Fruit fly (Drosophila melanogaster) whole organism, wandering third instar larva: ENCODE measurements around the gene colt.

Source experiments
- Abd-B ChIP-seq: fragments of >200 bp; optimal IDR thresholded peaks from 2 replicates; lab custom pipeline; 2017; ENCODE audit warnings: missing biosample characterization, missing genetic modification characterization
- CG9705 ChIP-seq: fragments of 200-800 bp; sonication (Bioruptor generic); optimal IDR thresholded peaks from 2 replicates; lab custom pipeline; 2018; ENCODE audit warnings: missing biosample characterization, mild to moderate bottlenecking, missing genetic modification characterization
- CrebA ChIP-seq: fragments of 200-800 bp; sonication (Bioruptor generic); optimal IDR thresholded peaks from 2 replicates; lab custom pipeline; 2016; ENCODE audit warnings: missing biosample characterization, mild to moderate bottlenecking, missing genetic modification characterization, borderline replicate concordance
- Dfd ChIP-seq: fragments of >200 bp; optimal IDR thresholded peaks from 2 replicates; lab custom pipeline; 2017; ENCODE audit warnings: missing biosample characterization, missing genetic modification characterization
- Dif ChIP-seq: fragments of 200-275, 200-300 bp; sonication (Bioruptor generic); optimal IDR thresholded peaks from 2 replicates; lab custom pipeline; 2018; ENCODE audit warnings: missing biosample characterization, missing genetic modification characterization; ENCODE audit not compliant: partially characterized antibody
- HLH106 ChIP-seq: fragments of 200-800 bp; optimal IDR thresholded peaks from 3 replicates; lab custom pipeline; 2019; ENCODE audit warnings: missing biosample characterization, mild to moderate bottlenecking, missing genetic modification characterization, moderate library complexity
- Hnf4 ChIP-seq: fragments of 200-800 bp; sonication (Bioruptor generic); optimal IDR thresholded peaks from 2 replicates; lab custom pipeline; 2016; ENCODE audit warnings: missing biosample characterization, mild to moderate bottlenecking, missing genetic modification characterization
- Hr83 ChIP-seq: fragments of 200-300 bp; sonication (Bioruptor generic); optimal IDR thresholded peaks from 2 replicates; lab custom pipeline; 2016; ENCODE audit warnings: missing biosample characterization, mild to moderate bottlenecking, missing genetic modification characterization, moderate library complexity; ENCODE audit not compliant: poor library complexity, severe bottlenecking
- Jra ChIP-seq: sonication (Bioruptor generic); optimal IDR thresholded peaks from 2 replicates; lab custom pipeline; 2016; ENCODE audit warnings: missing biosample characterization, missing genetic modification characterization
- Mio ChIP-seq: sonication (Bioruptor generic); optimal IDR thresholded peaks from 2 replicates; lab custom pipeline; 2016; ENCODE audit warnings: missing biosample characterization, missing genetic modification characterization
- N ChIP-seq: fragments of >200 bp; optimal IDR thresholded peaks from 2 replicates; lab custom pipeline; 2018; ENCODE audit warnings: missing biosample characterization, missing external identifiers, missing genetic modification characterization
- OdsH ChIP-seq: fragments of 200-800 bp; sonication (Bioruptor generic); optimal IDR thresholded peaks from 2 replicates; lab custom pipeline; 2016; ENCODE audit warnings: missing biosample characterization, mild to moderate bottlenecking, missing genetic modification characterization
- Rel ChIP-seq, 2 experiments: fragments of 200-800 bp; sonication (Bioruptor generic) in 1 of 2; optimal IDR thresholded peaks; 2 replicates in 1 of 2; 3 replicates in 1 of 2; lab custom pipeline; 2016 to 2019; ENCODE audit warnings: mild to moderate bottlenecking in 2 of 2, missing biosample characterization in 2 of 2, missing genetic modification characterization in 2 of 2, moderate library complexity in 1 of 2
- Sp1 ChIP-seq: fragments of 200-800 bp; sonication (Bioruptor generic); optimal IDR thresholded peaks from 3 replicates; lab custom pipeline; 2019; ENCODE audit warnings: missing biosample characterization, mild to moderate bottlenecking, missing genetic modification characterization, moderate library complexity
- Vsx2 ChIP-seq: fragments of 200-300, 225-300 bp; sonication (Bioruptor generic); optimal IDR thresholded peaks from 2 replicates; lab custom pipeline; 2018; ENCODE audit warnings: missing biosample characterization, missing genetic modification characterization; ENCODE audit not compliant: partially characterized antibody
- br ChIP-seq: fragments of 200-800 bp; sonication (Bioruptor generic); optimal IDR thresholded peaks from 2 replicates; lab custom pipeline; 2016; ENCODE audit warnings: missing biosample characterization, missing genetic modification characterization
- brk ChIP-seq: fragments of 200-800 bp; sonication (Bioruptor generic); optimal IDR thresholded peaks from 2 replicates; lab custom pipeline; 2016; ENCODE audit warnings: missing biosample characterization, mild to moderate bottlenecking, missing genetic modification characterization
- dl ChIP-seq, 2 experiments: fragments of 175-275, 200-275 bp in 1 of 2; fragments of 200-275 bp in 1 of 2; sonication (Bioruptor generic); optimal IDR thresholded peaks; lab custom pipeline; 2018; ENCODE audit warnings: mild to moderate bottlenecking in 2 of 2, missing biosample characterization in 2 of 2, missing genetic modification characterization in 2 of 2, moderate library complexity in 2 of 2; ENCODE audit not compliant: partially characterized antibody in 2 of 2, insufficient read depth in 1 of 2
- dmrt93B ChIP-seq: fragments of 200-800 bp; sonication (Bioruptor generic); optimal IDR thresholded peaks from 2 replicates; lab custom pipeline; 2018; ENCODE audit warnings: missing biosample characterization, mild to moderate bottlenecking, missing genetic modification characterization
- ey ChIP-seq: fragments of 200-800 bp; sonication (Bioruptor generic); optimal IDR thresholded peaks from 2 replicates; lab custom pipeline; 2016; ENCODE audit warnings: missing biosample characterization, missing genetic modification characterization
- foxo ChIP-seq, 2 experiments: fragments of 200-800 bp; sonication (Bioruptor generic); optimal IDR thresholded peaks; 2 replicates in 1 of 2; 3 replicates in 1 of 2; lab custom pipeline; 2016 to 2017; ENCODE audit warnings: missing biosample characterization in 2 of 2, missing genetic modification characterization in 2 of 2
- h ChIP-seq: fragments of 200-800 bp; sonication (Bioruptor generic); optimal IDR thresholded peaks from 3 replicates; lab custom pipeline; 2016; ENCODE audit warnings: missing biosample characterization, mild to moderate bottlenecking, missing genetic modification characterization
- jim ChIP-seq: fragments of 175-275, 200-325 bp; sonication (Bioruptor generic); optimal IDR thresholded peaks from 2 replicates; lab custom pipeline; 2016; ENCODE audit warnings: missing biosample characterization, mild to moderate bottlenecking, missing genetic modification characterization
- lola ChIP-seq: fragments of >200 bp; optimal IDR thresholded peaks from 2 replicates; lab custom pipeline; 2017; ENCODE audit warnings: missing biosample characterization, missing genetic modification characterization
- pan ChIP-seq: fragments of >200 bp; optimal IDR thresholded peaks from 2 replicates; lab custom pipeline; 2017
- psq ChIP-seq: fragments of 200-800 bp; sonication (Bioruptor generic); optimal IDR thresholded peaks from 3 replicates; lab custom pipeline; 2017; ENCODE audit warnings: missing biosample characterization, mild to moderate bottlenecking, missing genetic modification characterization, moderate library complexity
- rgr ChIP-seq: fragments of 200-800 bp; sonication (Bioruptor generic); optimal IDR thresholded peaks from 3 replicates; lab custom pipeline; 2016; ENCODE audit warnings: missing biosample characterization, mild to moderate bottlenecking, missing genetic modification characterization
- sage ChIP-seq: fragments of 200-800 bp; sonication (Bioruptor generic); optimal IDR thresholded peaks from 2 replicates; lab custom pipeline; 2016; ENCODE audit warnings: missing biosample characterization, mild to moderate bottlenecking, missing genetic modification characterization
- sv ChIP-seq: fragments of 200-800 bp; sonication (Bioruptor generic); optimal IDR thresholded peaks from 3 replicates; lab custom pipeline; 2016; ENCODE audit warnings: missing biosample characterization, missing genetic modification characterization
- tai ChIP-seq: sonication (Bioruptor generic); optimal IDR thresholded peaks from 2 replicates; lab custom pipeline; 2016; ENCODE audit warnings: missing biosample characterization, missing genetic modification characterization
- woc ChIP-seq: sonication (Bioruptor generic); optimal IDR thresholded peaks from 2 replicates; lab custom pipeline; 2016; ENCODE audit warnings: missing biosample characterization, mild to moderate bottlenecking, missing genetic modification characterization

The colt gene

DNA sequence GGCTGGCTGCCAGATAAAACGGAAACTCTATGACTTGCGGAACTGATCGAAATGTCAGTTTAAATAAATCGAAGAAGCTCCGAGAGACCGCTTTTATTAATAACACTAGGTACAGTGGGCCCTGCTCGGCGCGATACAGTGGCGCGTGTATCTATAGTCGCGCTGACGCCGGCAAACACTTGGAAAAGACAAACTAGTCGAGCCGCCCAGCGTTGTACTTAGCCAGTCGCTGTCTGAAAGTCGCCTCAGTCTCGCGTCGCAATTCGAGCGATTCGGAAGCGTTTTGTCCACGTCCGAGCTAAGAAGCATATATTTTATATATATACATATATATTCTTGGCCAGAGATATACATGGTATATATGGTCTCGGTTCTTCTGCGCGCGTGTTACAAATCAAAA, 40.0 kb downstream of the colt start:
- TF ChIP-seq Jra (GFP tag; lab: Kevin White, UChicago) (no peak), brk (GFP tag; lab: Kevin White, UChicago) (no peak)

DNA sequence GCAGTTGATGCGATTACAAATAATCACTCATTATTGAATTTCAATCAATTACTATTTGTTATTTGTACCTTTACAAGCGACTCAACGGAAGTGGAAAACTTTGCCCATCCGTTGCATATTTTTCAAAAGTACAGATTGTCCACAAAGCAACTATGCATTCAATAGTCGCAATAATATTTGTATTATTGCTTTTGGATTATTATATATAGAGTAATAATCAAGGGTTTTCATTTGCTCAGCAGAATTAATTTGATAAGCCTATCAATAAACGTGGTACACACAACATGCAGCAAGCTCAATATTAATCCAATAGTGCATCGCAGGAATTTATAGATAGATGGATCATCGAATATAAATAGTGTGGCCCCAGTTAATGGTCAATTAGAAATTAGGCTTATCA, 41.3 kb downstream of the colt start:
- TF ChIP-seq CG9705 (GFP tag; lab: Kevin White, UChicago), result no peak
- no peak for TF ChIP-seq dmrt93B
- no peak for TF ChIP-seq sage
- no peak for TF ChIP-seq Vsx2 (GFP tag; lab: Kevin White, UChicago)
- TF ChIP-seq br (GFP tag; lab: Kevin White, UChicago), result no peak
- TF ChIP-seq Jra (GFP tag; lab: Kevin White, UChicago), result no peak
- TF ChIP-seq Abd-B, result no peak
- TF ChIP-seq Sp1 (GFP tag; lab: Kevin White, UChicago), result no peak
- TF ChIP-seq lola, result no peak
- TF ChIP-seq Rel (GFP tag; optimal IDR thresholded peaks at IDR 0.05; lab: Kevin White, UChicago), result no peak
- TF ChIP-seq Rel (tag; optimal IDR thresholded peaks at IDR 0.05; lab: Kevin White, UChicago), result no peak
- no peak for TF ChIP-seq dl (GFP tag; optimal IDR thresholded peaks at IDR 0.05; lab: Kevin White, UChicago; ENCODE audit: insufficient read depth in 1 of 2, partially characterized antibody in 2 of 2)
- no peak for TF ChIP-seq CrebA
- TF ChIP-seq psq (GFP tag; lab: Kevin White, UChicago), result no peak
- TF ChIP-seq Dfd (GFP tag; lab: Kevin White, UChicago), result no peak
- TF ChIP-seq HLH106 (tag; lab: Kevin White, UChicago), result no peak
- no peak for TF ChIP-seq sv
- no peak for TF ChIP-seq rgr (GFP tag; lab: Kevin White, UChicago)
- TF ChIP-seq Mio, result no peak
- no peak for TF ChIP-seq pan
- TF ChIP-seq h (GFP tag; lab: Kevin White, UChicago), result no peak

DNA sequence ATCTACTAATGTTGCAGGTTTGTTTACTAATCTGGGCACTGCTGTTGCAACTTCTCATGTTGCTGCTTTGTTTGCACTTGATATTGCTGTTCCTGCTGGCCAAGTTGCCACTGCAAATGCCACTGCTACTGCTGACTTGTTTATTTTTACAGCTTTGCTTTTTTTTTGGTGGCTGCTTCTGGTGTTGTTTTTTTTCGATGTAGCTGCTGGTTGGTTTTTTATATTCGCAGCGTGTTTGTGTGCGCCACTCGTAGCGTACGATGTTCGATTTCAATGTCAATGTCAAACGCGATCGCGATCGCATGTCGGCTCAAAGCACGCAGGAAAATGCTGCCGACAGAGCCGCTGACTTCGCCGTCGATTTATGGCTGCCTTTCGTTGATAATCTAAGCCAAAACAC, 42.1 kb downstream of the colt start:
- TF ChIP-seq dl (GFP tag; optimal IDR thresholded peaks at IDR 0.05; lab: Kevin White, UChicago; ENCODE audit: insufficient read depth in 1 of 2, partially characterized antibody in 2 of 2), result no peak
- TF ChIP-seq Hr83 (GFP tag; lab: Kevin White, UChicago), result no peak
- no peak for TF ChIP-seq h (GFP tag; lab: Kevin White, UChicago)
- no peak for TF ChIP-seq foxo (GFP tag; optimal IDR thresholded peaks at IDR 0.05; lab: Kevin White, UChicago)
- no peak for TF ChIP-seq N (GFP tag; lab: Kevin White, UChicago)
- no peak for TF ChIP-seq jim (GFP tag; lab: Kevin White, UChicago)

DNA sequence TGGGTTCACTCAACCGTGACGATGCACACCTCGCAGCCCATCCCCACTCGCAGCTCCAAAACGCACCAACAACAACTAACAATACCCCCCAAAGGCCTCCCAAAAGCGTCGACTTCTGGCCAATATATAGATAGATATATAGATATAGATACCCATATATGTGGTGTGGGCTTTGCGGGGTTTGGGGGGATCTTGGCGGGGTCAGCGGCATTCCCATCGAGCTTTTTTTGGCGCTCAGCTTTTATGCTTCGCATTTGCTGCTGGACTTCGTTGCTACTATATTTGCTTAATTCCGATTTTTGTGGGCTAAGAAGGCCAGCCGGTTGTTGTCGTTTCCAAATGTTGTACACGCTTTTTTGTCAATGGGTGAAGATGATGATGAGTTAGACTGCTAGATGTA, 42.5 kb downstream of the colt start:
- no peak for TF ChIP-seq sage
- TF ChIP-seq Dif (GFP tag; lab: Kevin White, UChicago), result no peak
- no peak for TF ChIP-seq Dfd (GFP tag; lab: Kevin White, UChicago)
- TF ChIP-seq Hnf4, result no peak
- no peak for TF ChIP-seq brk (GFP tag; lab: Kevin White, UChicago)
- no peak for TF ChIP-seq jim (GFP tag; lab: Kevin White, UChicago)
- TF ChIP-seq Mio, result no peak
- no peak for TF ChIP-seq lola
- TF ChIP-seq tai (GFP tag; lab: Kevin White, UChicago), result no peak
- TF ChIP-seq Hr83 (GFP tag; lab: Kevin White, UChicago), result no peak
- no peak for TF ChIP-seq h (GFP tag; lab: Kevin White, UChicago)
- no peak for TF ChIP-seq OdsH (GFP tag; lab: Kevin White, UChicago)
- TF ChIP-seq CrebA, result no peak
- TF ChIP-seq Sp1 (GFP tag; lab: Kevin White, UChicago), result no peak

DNA sequence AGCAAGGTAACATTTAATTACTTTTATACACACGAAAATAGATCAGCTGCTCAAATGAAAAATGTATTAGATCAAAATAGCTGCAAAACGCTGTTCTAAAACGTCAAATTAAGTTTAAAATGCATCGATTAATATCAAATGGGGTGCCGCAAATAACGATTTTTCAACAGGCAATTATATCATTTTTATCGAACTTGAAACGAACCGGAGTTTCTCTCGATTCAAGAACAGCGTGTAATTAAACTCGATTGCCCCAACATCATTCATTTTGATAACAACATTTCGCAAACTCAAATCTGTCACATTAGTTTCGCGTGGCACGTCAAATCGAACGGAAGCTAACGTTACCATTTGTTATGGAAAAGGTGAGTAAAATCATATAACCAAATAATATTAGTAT, 44.5 kb downstream of the colt start, which contains the start of gene CG31689:
Gene CG31689 (plus strand): TSS at position 301 of the 400 bp plus-strand sequence.
- TF ChIP-seq CrebA, result no peak
- TF ChIP-seq dl (GFP tag; optimal IDR thresholded peaks at IDR 0.05; lab: Kevin White, UChicago; ENCODE audit: insufficient read depth in 1 of 2, partially characterized antibody in 2 of 2), result no peak
- no peak for TF ChIP-seq psq (GFP tag; lab: Kevin White, UChicago)
- TF ChIP-seq ey, result no peak
- TF ChIP-seq woc (GFP tag; lab: Kevin White, UChicago), result no peak
- no peak for TF ChIP-seq lola
- TF ChIP-seq pan, result no peak
- TF ChIP-seq tai (GFP tag; lab: Kevin White, UChicago), result no peak
- no peak for TF ChIP-seq h (GFP tag; lab: Kevin White, UChicago)
- no peak for TF ChIP-seq Mio
- no peak for TF ChIP-seq Dfd (GFP tag; lab: Kevin White, UChicago)
- no peak for TF ChIP-seq jim (GFP tag; lab: Kevin White, UChicago)
- TF ChIP-seq, all 38 proteins: peak for 0
